Worm (Caenorhabditis elegans) whole organism, L4 larva: ENCODE results near the gene Y17G9B.4.

ENCODE experiments used
- F37D6.2 ChIP-seq: sonication (generic microtip); optimal IDR thresholded peaks from 2 replicates; lab custom pipeline; 2016; ENCODE audit warnings: mild to moderate bottlenecking, missing genetic modification characterization, missing compliant biosample characterization
- F49E8.2 ChIP-seq: sonication (generic microtip); optimal IDR thresholded peaks from 2 replicates; lab custom pipeline; 2016; ENCODE audit warnings: missing compliant biosample characterization, mild to moderate bottlenecking, missing genetic modification characterization, borderline replicate concordance
- R02D3.7 ChIP-seq: fragments of 150-350 bp; sonication (generic microtip); optimal IDR thresholded peaks from 3 replicates; lab custom pipeline; 2014; ENCODE audit warnings: missing biosample characterization, missing genetic modification characterization
- T20F7.1 ChIP-seq: fragments of 200-800 bp; sonication (Bioruptor generic); optimal IDR thresholded peaks from 2 replicates; lab custom pipeline; 2018; ENCODE audit warnings: mild to moderate bottlenecking, missing genetic modification characterization, missing compliant biosample characterization
- T26A8.4 ChIP-seq: fragments of 200-800 bp; sonication (Bioruptor generic); IDR thresholded peaks from 2 replicates; pipeline ENCODE4 v1.3.6; 2022; ENCODE audit warnings: missing genetic modification characterization, missing compliant biosample characterization
- Y105C5A.15 ChIP-seq: fragments of 200-800 bp; sonication (Bioruptor generic); IDR thresholded peaks from 2 replicates; pipeline ENCODE4 v1.3.6; 2022; ENCODE audit warnings: missing genetic modification characterization, missing compliant biosample characterization
- Y5F2A.4 ChIP-seq: fragments of 200-800 bp; sonication (Bioruptor generic); optimal IDR thresholded peaks from 2 replicates; lab custom pipeline; 2018; ENCODE audit warnings: mild to moderate bottlenecking, missing genetic modification characterization, missing compliant biosample characterization
- Y75B8A.6 ChIP-seq: fragments of 200-800 bp; sonication (Bioruptor generic); IDR thresholded peaks from 2 replicates; pipeline ENCODE4 v1.3.6; 2022; ENCODE audit warnings: missing genetic modification reagents, missing genetic modification characterization, missing compliant biosample characterization
- ZK337.2 ChIP-seq: fragments of 200-800 bp; sonication (Bioruptor generic); IDR thresholded peaks from 2 replicates; pipeline ENCODE4 v1.3.6; 2022; ENCODE audit warnings: missing genetic modification reagents, missing genetic modification characterization, missing compliant biosample characterization
- ZK546.5 ChIP-seq, 2 experiments: sonication (generic microtip); optimal IDR thresholded peaks; 2 replicates each; lab custom pipeline; 2017; ENCODE audit warnings: missing biosample characterization in 2 of 2, missing genetic modification characterization in 2 of 2
- aly-2 ChIP-seq: sonication (generic microtip); optimal IDR thresholded peaks from 2 replicates; lab custom pipeline; 2018; ENCODE audit warnings: missing biosample characterization, missing genetic modification characterization
- attf-4 ChIP-seq: sonication (generic microtip); optimal IDR thresholded peaks from 3 replicates; lab custom pipeline; 2017; ENCODE audit warnings: missing biosample characterization, missing genetic modification characterization
- ceh-32 ChIP-seq: sonication (generic microtip); optimal IDR thresholded peaks from 2 replicates; lab custom pipeline; 2016; ENCODE audit warnings: mild to moderate bottlenecking, missing genetic modification characterization, missing compliant biosample characterization; ENCODE audit not compliant: poor library complexity
- ceh-62 ChIP-seq: sonication (generic microtip); optimal IDR thresholded peaks from 2 replicates; lab custom pipeline; 2017; ENCODE audit warnings: missing biosample characterization, missing genetic modification characterization
- ctbp-1 ChIP-seq: fragments of 200-800 bp; sonication (Bioruptor generic); IDR thresholded peaks from 2 replicates; pipeline ENCODE4 v1.3.6; 2022; ENCODE audit warnings: missing genetic modification reagents, missing genetic modification characterization, missing compliant biosample characterization
- daf-12 ChIP-seq: fragments of 150-350 bp; optimal IDR thresholded peaks from 2 replicates; lab custom pipeline; 2014; ENCODE audit warnings: missing biosample characterization, missing genetic modification reagents, missing genetic modification characterization
- daf-16 ChIP-seq, 3 experiments: sonication (generic microtip); optimal IDR thresholded peaks; 2 replicates each; lab custom pipeline; 2016 to 2017; ENCODE audit warnings: missing genetic modification characterization in 3 of 3, missing genetic modification reagents in 3 of 3, mild to moderate bottlenecking in 2 of 3, missing compliant biosample characterization in 2 of 3, missing biosample characterization in 1 of 3, moderate library complexity in 1 of 3
- daf-19 ChIP-seq: fragments of 200-800 bp; sonication (Bioruptor generic); conservative IDR thresholded peaks from 2 replicates; pipeline ENCODE4 v1.3.6; 2022; ENCODE audit warnings: missing genetic modification characterization, missing compliant biosample characterization
- dmd-8 ChIP-seq: fragments of 200-800 bp; sonication (Bioruptor generic); IDR thresholded peaks from 2 replicates; pipeline ENCODE4 v1.3.6; 2022; ENCODE audit warnings: missing genetic modification characterization, missing compliant biosample characterization
- dpl-1 ChIP-seq: fragments of 150-350 bp; optimal IDR thresholded peaks from 2 replicates; lab custom pipeline; 2014; ENCODE audit warnings: missing biosample characterization, missing genetic modification reagents, missing genetic modification characterization
- dve-1 ChIP-seq: sonication (generic microtip); optimal IDR thresholded peaks from 2 replicates; lab custom pipeline; 2017; ENCODE audit warnings: antibody characterized with exemption, mild to moderate bottlenecking, missing genetic modification characterization, missing compliant biosample characterization; ENCODE audit not compliant: insufficient read depth
- egl-27 ChIP-seq: sonication (generic microtip); optimal IDR thresholded peaks from 3 replicates; lab custom pipeline; 2017; ENCODE audit warnings: missing biosample characterization, missing genetic modification reagents, missing genetic modification characterization
- fkh-10 ChIP-seq: fragments of 150-350 bp; optimal IDR thresholded peaks from 2 replicates; lab custom pipeline; 2014; ENCODE audit warnings: missing biosample characterization, missing genetic modification reagents, missing genetic modification characterization
- gei-8 ChIP-seq: fragments of 200-800 bp; sonication (Bioruptor generic); optimal IDR thresholded peaks from 2 replicates; lab custom pipeline; 2018; ENCODE audit warnings: mild to moderate bottlenecking, missing genetic modification characterization, missing compliant biosample characterization
- hif-1 ChIP-seq, 2 experiments: sonication (generic microtip); optimal IDR thresholded peaks; 2 replicates each; lab custom pipeline; 2016 to 2017; ENCODE audit warnings: missing compliant biosample characterization in 2 of 2, missing genetic modification characterization in 2 of 2, missing genetic modification reagents in 2 of 2, missing genotype in 2 of 2, mild to moderate bottlenecking in 1 of 2
- hlh-11 ChIP-seq: fragments of 200-800 bp; sonication (Bioruptor generic); optimal IDR thresholded peaks from 2 replicates; lab custom pipeline; 2018; ENCODE audit warnings: mild to moderate bottlenecking, missing genetic modification characterization, missing compliant biosample characterization
- hmg-1.1 ChIP-seq: fragments of 200-800 bp; sonication (Bioruptor generic); IDR thresholded peaks from 2 replicates; pipeline ENCODE4 v1.3.6; 2022; ENCODE audit warnings: missing genetic modification reagents, missing genetic modification characterization, missing compliant biosample characterization
- lim-7 ChIP-seq: fragments of 200-800 bp; sonication (Bioruptor generic); IDR thresholded peaks from 2 replicates; pipeline ENCODE4 v1.3.6; 2022; ENCODE audit warnings: missing genetic modification characterization, missing compliant biosample characterization
- lin-1 ChIP-seq: fragments of 200-800 bp; sonication (Bioruptor generic); IDR thresholded peaks from 2 replicates; pipeline ENCODE4 v1.3.6; 2022; ENCODE audit warnings: missing genetic modification reagents, missing genetic modification characterization, missing compliant biosample characterization
- lir-3 ChIP-seq: sonication (generic microtip); optimal IDR thresholded peaks from 2 replicates; lab custom pipeline; 2016; ENCODE audit warnings: mild to moderate bottlenecking, missing genetic modification characterization, missing compliant biosample characterization
- madf-9 ChIP-seq: fragments of 200-800 bp; sonication (Bioruptor generic); conservative IDR thresholded peaks from 2 replicates; pipeline ENCODE4 v1.3.6; 2022; ENCODE audit warnings: missing genetic modification reagents, missing genetic modification characterization, missing compliant biosample characterization
- mdl-1 ChIP-seq, 2 experiments: fragments of 150-350 bp in 1 of 2; sonication (generic microtip) in 1 of 2; optimal IDR thresholded peaks; 2 replicates each; lab custom pipeline; 2014 to 2017; ENCODE audit warnings: missing biosample characterization in 2 of 2, missing genetic modification characterization in 2 of 2
- mes-2 ChIP-seq: sonication (generic microtip); optimal IDR thresholded peaks from 2 replicates; lab custom pipeline; 2016; ENCODE audit warnings: missing genotype, mild to moderate bottlenecking, missing genetic modification characterization, missing compliant biosample characterization; ENCODE audit not compliant: poor library complexity, severe bottlenecking
- nhr-102 ChIP-seq: sonication (generic microtip); optimal IDR thresholded peaks from 2 replicates; lab custom pipeline; 2016; ENCODE audit warnings: mild to moderate bottlenecking, missing genetic modification characterization, moderate library complexity, missing compliant biosample characterization
- nhr-111 ChIP-seq: fragments of 200-800 bp; sonication (Bioruptor generic); optimal IDR thresholded peaks from 2 replicates; lab custom pipeline; 2018; ENCODE audit warnings: mild to moderate bottlenecking, missing genetic modification characterization, missing compliant biosample characterization
- nhr-41 ChIP-seq: fragments of 200-800 bp; sonication (Bioruptor generic); IDR thresholded peaks from 2 replicates; pipeline ENCODE4 v1.3.6; 2022; ENCODE audit warnings: missing genetic modification reagents, missing genetic modification characterization, missing compliant biosample characterization
- nhr-77 ChIP-seq: fragments of 150-350 bp; optimal IDR thresholded peaks from 2 replicates; lab custom pipeline; 2014; ENCODE audit warnings: missing biosample characterization, missing genetic modification characterization
- pha-4 ChIP-seq, 2 experiments: fragments of 150-350 bp in 1 of 2; fragments of 200-800 bp in 1 of 2; sonication (Bioruptor generic) in 1 of 2; IDR thresholded peaks in 1 of 2; optimal IDR thresholded peaks in 1 of 2; 2 replicates each; pipeline versions ENCODE4 v1.3.6 to Lab custom; 2014 to 2022; ENCODE audit warnings: missing genetic modification characterization in 2 of 2, missing genetic modification reagents in 2 of 2, missing biosample characterization in 1 of 2, missing compliant biosample characterization in 1 of 2
- php-3 ChIP-seq: fragments of 200-800 bp; sonication (Bioruptor generic); IDR thresholded peaks from 2 replicates; pipeline ENCODE4 v1.3.6; 2022; ENCODE audit warnings: missing genetic modification reagents, missing genetic modification characterization, missing compliant biosample characterization
- pqm-1 ChIP-seq: sonication (generic microtip); optimal IDR thresholded peaks from 2 replicates; lab custom pipeline; 2017; ENCODE audit warnings: missing biosample characterization, missing genetic modification characterization
- sdz-12 ChIP-seq: fragments of 200-800 bp; sonication (Bioruptor generic); optimal IDR thresholded peaks from 2 replicates; lab custom pipeline; 2018; ENCODE audit warnings: mild to moderate bottlenecking, missing genetic modification characterization, missing compliant biosample characterization
- skn-1 ChIP-seq: fragments of 150-350 bp; optimal IDR thresholded peaks from 2 replicates; lab custom pipeline; 2014; ENCODE audit warnings: missing biosample characterization, missing genetic modification characterization
- snpc-1.2 ChIP-seq: fragments of 200-800 bp; sonication (Bioruptor generic); IDR thresholded peaks from 2 replicates; pipeline ENCODE4 v1.3.6; 2022; ENCODE audit warnings: missing genetic modification reagents, missing genetic modification characterization, missing compliant biosample characterization
- snpc-4 ChIP-seq: fragments of 150-350 bp; optimal IDR thresholded peaks from 2 replicates; lab custom pipeline; 2014; ENCODE audit warnings: missing biosample characterization, missing genetic modification characterization
- spr-1 ChIP-seq: sonication (generic microtip); optimal IDR thresholded peaks from 2 replicates; lab custom pipeline; 2016; ENCODE audit warnings: mild to moderate bottlenecking, missing genetic modification characterization, missing compliant biosample characterization
- tra-1 ChIP-seq: fragments of 200-800 bp; sonication (Bioruptor generic); IDR thresholded peaks from 2 replicates; pipeline ENCODE4 v1.3.6; 2022; ENCODE audit warnings: missing genetic modification reagents, missing genetic modification characterization, missing compliant biosample characterization
- unc-39 ChIP-seq: sonication (generic microtip); optimal IDR thresholded peaks from 2 replicates; lab custom pipeline; 2017; ENCODE audit warnings: missing biosample characterization, missing genetic modification characterization
- unc-62 ChIP-seq, 3 experiments: fragments of 150-350 bp in 1 of 3; sonication (generic microtip); optimal IDR thresholded peaks in 2 of 3; peaks in 1 of 3; 1 replicate in 1 of 3; 2 replicates in 2 of 3; lab custom pipeline; 2014 to 2017; ENCODE audit warnings: missing biosample characterization in 3 of 3, missing genetic modification characterization in 3 of 3, missing genetic modification reagents in 3 of 3, missing genotype in 1 of 3

Gene Y17G9B.4

ce11 chrIV:4745422-4745821 lies 6.5 kb upstream of the Y17G9B.4 start, which contains the start of gene timm-17B.1 (continued):
- TF ChIP-seq ctbp-1 (no peak), Y5F2A.4 (no peak), spr-1 (tag; lab: Kevin White, UChicago) (peak; percentile 57), nhr-77 (tag; lab: Kevin White, UChicago) (peak; percentile 30), dve-1 (tag; lab: Kevin White, UChicago) (peak; percentile 79), php-3 (GFP tag; lab: Robert Waterston, UW) (no peak), sdz-12 (no peak), dpl-1 (GFP tag; lab: Kevin White, UChicago) (peak; percentile 78), hlh-11 (tag; lab: Kevin White, UChicago) (peak; percentile 57), pha-4 (GFP tag; IDR thresholded peaks at IDR 0.05; lab: Robert Waterston, UW) (no peak), pha-4 (tag; optimal IDR thresholded peaks at IDR 0.05; lab: Kevin White, UChicago) (peak; percentile 65), snpc-1.2 (GFP tag; lab: Robert Waterston, UW) (peak; percentile 64; the same call in 1 of the 2 replicates), ZK337.2 (no peak), snpc-4 (tag; lab: Kevin White, UChicago) (no peak), F37D6.2 (tag; lab: Kevin White, UChicago) (peak; percentile 45), daf-19 (no peak), fkh-10 (no peak), lim-7 (GFP tag; lab: Robert Waterston, UW) (no peak), mes-2 (tag; lab: Kevin White, UChicago) (peak; percentile 72), lin-1 (no peak), lir-3 (no peak), hmg-1.1 (GFP tag; lab: Robert Waterston, UW) (peak; percentile 66), dmd-8 (GFP tag; lab: Robert Waterston, UW) (no peak), nhr-102 (tag; lab: Kevin White, UChicago) (peak; percentile 57), T20F7.1 (GFP tag; lab: Kevin White, UChicago) (peak; percentile 46), egl-27 (tag; lab: Kevin White, UChicago) (no peak), mdl-1 (tag; optimal IDR thresholded peaks at IDR 0.05; lab: Kevin White, UChicago) (no peak), Y75B8A.6 (no peak), daf-12 (tag; lab: Kevin White, UChicago) (no peak), T26A8.4 (GFP tag; lab: Robert Waterston, UW) (peak; percentile 55; the same call in 1 of the 2 replicates), skn-1 (tag; lab: Kevin White, UChicago) (no peak), hif-1 (tag; optimal IDR thresholded peaks at IDR 0.05; lab: Kevin White, UChicago) (no peak), unc-62 (GFP tag; optimal IDR thresholded peaks at IDR 0.05 in 1 of 2; lab: Kevin White, UChicago) (no peak), unc-62 (tag; optimal IDR thresholded peaks at IDR 0.05; lab: Kevin White, UChicago) (no peak)

- TF ChIP-seq ZK546.5 (tag; optimal IDR thresholded peaks at IDR 0.05; lab: Kevin White, UChicago), result no peak
- no peak for TF ChIP-seq Y105C5A.15
- no peak for TF ChIP-seq nhr-111 (GFP tag; lab: Kevin White, UChicago)
- no peak for TF ChIP-seq daf-19
- TF ChIP-seq Y75B8A.6, result no peak
- TF ChIP-seq unc-62 (GFP tag; optimal IDR thresholded peaks at IDR 0.05 in 1 of 2; lab: Kevin White, UChicago), result no peak
- no peak for TF ChIP-seq unc-62 (tag; optimal IDR thresholded peaks at IDR 0.05; lab: Kevin White, UChicago)
- no peak for TF ChIP-seq gei-8
- TF ChIP-seq attf-4 (tag; lab: Kevin White, UChicago), result no peak
- TF ChIP-seq nhr-41 (GFP tag; lab: Robert Waterston, UW), result no peak
- TF ChIP-seq ceh-32 (tag; lab: Kevin White, UChicago), result no peak
- 0 out of 2 replicates have a peak, but pooled peaks have one; percentile 14 for TF ChIP-seq ctbp-1
- TF ChIP-seq madf-9, result 0 out of 2 replicates have a peak, but pooled peaks have one; percentile 16
- TF ChIP-seq ceh-62 (tag; lab: Kevin White, UChicago), result no peak
- no peak for TF ChIP-seq unc-39
- TF ChIP-seq snpc-1.2 (GFP tag; lab: Robert Waterston, UW), result no peak
- no peak for TF ChIP-seq F49E8.2 (tag; lab: Kevin White, UChicago)
- no peak for TF ChIP-seq pqm-1 (tag; lab: Kevin White, UChicago)
- no peak for TF ChIP-seq egl-27 (tag; lab: Kevin White, UChicago)
- no peak for TF ChIP-seq daf-12 (tag; lab: Kevin White, UChicago)
- TF ChIP-seq T20F7.1 (GFP tag; lab: Kevin White, UChicago), result no peak
- TF ChIP-seq R02D3.7 (tag; lab: Kevin White, UChicago), result no peak
- TF ChIP-seq aly-2 (tag; lab: Kevin White, UChicago), result no peak
- TF ChIP-seq tra-1 (GFP tag; lab: Robert Waterston, UW), result no peak
- peak in 1 of 2 experiments; percentile 22 for TF ChIP-seq daf-16 (GFP tag; optimal IDR thresholded peaks at IDR 0.05; lab: Kevin White, UChicago)
- TF ChIP-seq daf-16 (tag; optimal IDR thresholded peaks at IDR 0.05; lab: Kevin White, UChicago), result peak; percentile 21
Observed at ce11 chrIV:4747553-4747952, 4.4 kb upstream of the Y17G9B.4 start, which contains the start of gene tctn-1. TSS of gene tctn-1 (minus strand) at chrIV:4747832.
